Worm (Caenorhabditis elegans): ENCODE data around the gene his-61.

The his-61 gene

DNA sequence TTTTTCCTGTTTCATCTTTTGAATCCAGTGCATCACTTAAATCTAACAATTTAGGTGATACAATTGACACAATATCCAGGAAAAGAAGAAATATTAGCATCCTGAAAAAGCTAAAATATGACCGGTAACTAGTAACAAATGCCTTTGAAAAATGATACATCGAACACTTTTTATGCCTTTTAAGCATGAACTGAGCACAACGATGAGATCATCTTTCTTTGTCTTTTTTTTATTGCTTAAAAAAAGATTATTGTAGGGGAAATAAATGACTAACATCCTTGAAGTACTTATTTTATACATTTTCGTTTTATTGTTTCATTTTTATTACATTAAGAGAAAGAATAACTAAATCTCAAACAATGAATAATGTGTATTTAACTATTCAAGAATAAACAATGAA, 20.2 kb downstream of the his-61 start, which contains the start of gene F13B6.3:
TSS of gene F13B6.3 (minus strand) at position 101 of the 400 bp plus-strand sequence.
- TF ChIP-seq unc-55 (GFP tag; optimal IDR thresholded peaks at IDR 0.05): no peak

DNA sequence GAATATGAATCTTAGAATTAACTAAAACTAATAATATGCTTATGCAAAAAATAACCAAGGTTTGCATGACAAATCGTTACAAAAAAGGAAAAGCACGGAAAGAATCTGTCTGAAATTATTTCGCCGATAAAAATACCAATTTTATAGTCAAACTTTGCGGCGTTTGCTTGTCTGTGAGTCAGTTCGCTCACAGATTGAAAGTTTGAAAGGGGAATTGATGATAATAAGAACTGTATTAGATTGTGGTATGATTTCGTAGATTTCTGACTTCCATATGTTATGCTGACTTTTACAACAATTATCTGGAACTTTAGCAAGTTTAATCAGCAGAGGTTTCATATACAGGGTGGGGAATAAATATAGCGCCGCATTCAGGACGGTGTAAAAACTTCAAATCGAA, 25.8 kb downstream of the his-61 start, which contains the start of gene F13B6.2:
TSS of gene F13B6.2 (minus strand) at position 101 of the 400 bp plus-strand sequence.
- TF ChIP-seq unc-86 (tag; optimal IDR thresholded peaks at IDR 0.05) (no peak), pat-9 (tag; optimal IDR thresholded peaks at IDR 0.05) (no peak), dve-1 (tag; optimal IDR thresholded peaks at IDR 0.05) (no peak)

DNA sequence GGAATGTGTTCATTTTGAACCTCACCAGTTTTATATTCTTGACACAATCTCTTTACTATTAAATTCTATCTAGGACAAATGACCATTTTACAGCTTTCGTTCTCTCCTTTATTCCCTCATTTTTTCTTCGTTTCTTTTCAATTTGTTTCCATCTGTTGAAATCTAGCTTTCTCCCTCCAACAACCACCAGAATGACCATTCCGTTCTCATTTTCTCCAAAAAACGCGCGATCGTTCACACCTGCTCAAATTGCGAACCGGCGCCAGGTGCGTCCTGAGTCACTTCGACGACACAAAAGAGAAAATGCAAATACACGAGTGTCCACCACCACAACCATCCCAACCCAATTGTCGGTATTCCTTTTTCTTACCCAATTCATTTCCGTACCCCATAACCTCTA, 29.8 kb downstream of the his-61 start, which contains the start of gene F13B6.1:
TSS of gene F13B6.1 (plus strand) at position 301 of the 400 bp plus-strand sequence.
- TF ChIP-seq syd-9 (tag; optimal IDR thresholded peaks at IDR 0.05): no peak
- TF ChIP-seq sdc-2 (tag; optimal IDR thresholded peaks at IDR 0.05): no peak
- TF ChIP-seq ceh-2 (tag; optimal IDR thresholded peaks at IDR 0.05): no peak
- no peak for TF ChIP-seq nhr-11 (tag; optimal IDR thresholded peaks at IDR 0.05)
- no peak for TF ChIP-seq hlh-15 (tag; optimal IDR thresholded peaks at IDR 0.05)
- no peak for TF ChIP-seq madf-2 (tag; optimal IDR thresholded peaks at IDR 0.05)
- no peak for TF ChIP-seq T23F11.4 (GFP tag; optimal IDR thresholded peaks at IDR 0.05)
- no peak for TF ChIP-seq nhr-232 (tag; optimal IDR thresholded peaks at IDR 0.05)
- no peak for TF ChIP-seq ceh-9 (tag; optimal IDR thresholded peaks at IDR 0.05)
- no peak for TF ChIP-seq ama-1 (optimal IDR thresholded peaks at IDR 0.05)
- TF ChIP-seq ceh-30 (tag; optimal IDR thresholded peaks at IDR 0.05): no peak
- no peak for TF ChIP-seq ztf-16 (tag; optimal IDR thresholded peaks at IDR 0.05)
- TF ChIP-seq hlh-6 (tag; optimal IDR thresholded peaks at IDR 0.05): no peak
- TF ChIP-seq ceh-14 (tag; optimal IDR thresholded peaks at IDR 0.05): no peak
- TF ChIP-seq mec-3 (tag; optimal IDR thresholded peaks at IDR 0.05; ENCODE audit: borderline replicate concordance): no peak
- no peak for TF ChIP-seq ceh-19 (GFP tag; optimal IDR thresholded peaks at IDR 0.05)
- no peak for TF ChIP-seq ttx-3 (tag; optimal IDR thresholded peaks at IDR 0.05)
- no peak for TF ChIP-seq unc-86 (tag; optimal IDR thresholded peaks at IDR 0.05)

DNA sequence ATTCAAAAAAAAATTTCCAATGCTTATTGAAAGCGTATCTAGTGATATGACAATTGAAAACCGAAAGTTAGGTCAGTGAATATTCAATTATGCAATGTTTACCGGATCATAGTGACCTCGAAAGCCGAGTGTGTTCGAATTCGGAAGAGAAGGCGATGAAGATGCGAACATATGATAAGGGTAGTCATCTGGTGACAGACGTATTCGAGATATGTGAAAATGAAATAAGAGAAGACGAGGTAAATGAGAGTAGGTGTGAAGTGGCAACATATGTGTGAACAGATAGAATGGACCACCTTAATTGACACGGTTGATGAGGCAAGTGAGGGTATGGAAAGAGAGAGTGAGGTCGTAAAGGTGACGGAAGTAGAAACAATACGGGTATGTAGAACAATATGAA, 31.1 kb downstream of the his-61 start:
- TF ChIP-seq ceh-31 (tag; optimal IDR thresholded peaks at IDR 0.05) (peak; percentile 3), odd-2 (tag; optimal IDR thresholded peaks at IDR 0.05) (no peak), ceh-9 (tag; optimal IDR thresholded peaks at IDR 0.05) (no peak), rnt-1 (tag; optimal IDR thresholded peaks at IDR 0.05) (no peak), gmeb-2 (tag; optimal IDR thresholded peaks at IDR 0.05) (no peak), ceh-34 (tag; optimal IDR thresholded peaks at IDR 0.05) (no peak), madf-2 (tag; optimal IDR thresholded peaks at IDR 0.05) (no peak), ref-2 (tag; optimal IDR thresholded peaks at IDR 0.05) (peak; percentile 6), ceh-45 (GFP tag; IDR thresholded peaks at IDR 0.05) (no peak), C38D4.7 (GFP tag; optimal IDR thresholded peaks at IDR 0.05) (no peak), unc-42 (tag; optimal IDR thresholded peaks at IDR 0.05) (no peak), F13H6.1 (tag; optimal IDR thresholded peaks at IDR 0.05) (no peak), eyg-1 (tag; optimal IDR thresholded peaks at IDR 0.05) (no peak), ets-4 (tag; optimal IDR thresholded peaks at IDR 0.05) (no peak)

DNA sequence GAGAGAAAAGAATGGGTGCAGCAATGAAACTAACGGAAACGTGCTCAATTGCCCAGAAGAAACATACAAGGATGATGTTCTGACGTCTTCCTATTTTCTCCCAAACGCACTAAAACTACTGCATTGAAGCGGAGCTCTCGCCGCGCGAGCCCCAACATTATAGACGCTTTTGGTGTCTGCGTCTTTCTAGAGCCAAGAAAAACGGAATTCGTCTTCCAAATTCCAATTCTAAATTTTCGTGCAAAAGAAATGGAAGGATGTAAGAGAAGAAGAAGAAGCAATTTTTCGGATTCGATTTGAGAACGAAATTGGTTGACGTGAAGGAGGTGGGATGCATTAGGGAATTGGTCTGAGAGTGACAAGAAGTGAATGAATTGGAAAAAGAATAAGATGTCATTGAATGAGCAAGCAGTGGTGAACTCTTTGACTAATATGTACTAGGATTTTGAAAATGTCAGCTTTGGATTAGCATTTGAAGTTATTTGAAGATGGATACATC, 32.3 kb downstream of the his-61 start:
- TF ChIP-seq gmeb-2 (tag; optimal IDR thresholded peaks at IDR 0.05) (no peak), ceh-31 (tag; optimal IDR thresholded peaks at IDR 0.05) (peak; percentile 32), K09A11.1 (tag; optimal IDR thresholded peaks at IDR 0.05; ENCODE audit: insufficient read depth) (no peak), ceh-14 (tag; optimal IDR thresholded peaks at IDR 0.05) (peak; percentile 21), pax-1 (tag; optimal IDR thresholded peaks at IDR 0.05) (no peak), unc-55 (GFP tag; optimal IDR thresholded peaks at IDR 0.05) (no peak), unc-42 (tag; optimal IDR thresholded peaks at IDR 0.05) (peak; percentile 43)

Measured in whole organism, late embryonic.